Fruit fly (Drosophila melanogaster) whole organism, embryonic: Measurements from ENCODE around the gene CG6356.

Experiments used
- Atf6 ChIP-seq: fragments of 200-800 bp; sonication (Bioruptor generic); IDR thresholded peaks from 2 replicates; pipeline ENCODE4 v1.3.6; 2022; ENCODE audit warnings: missing biosample characterization, missing genetic modification characterization
- Blimp-1 ChIP-seq: fragments of 200-800 bp; sonication (Bioruptor generic); optimal IDR thresholded peaks from 3 replicates; lab custom pipeline; 2018; ENCODE audit warnings: missing biosample characterization, missing genetic modification characterization, mild to moderate bottlenecking, moderate library complexity, missing genetic modification reagents
- Bteb2 ChIP-seq: fragments of 200-800 bp; sonication (Bioruptor generic); optimal IDR thresholded peaks from 2 replicates; lab custom pipeline; 2016; ENCODE audit warnings: missing biosample characterization, missing genetic modification characterization
- CG11695 ChIP-seq: fragments of 200-800 bp; sonication (Bioruptor generic); IDR thresholded peaks from 3 replicates; pipeline ENCODE4 v1.3.6; 2022; ENCODE audit warnings: missing biosample characterization, missing genetic modification characterization
- CG12071 ChIP-seq: fragments of 200-800 bp; sonication (Bioruptor generic); optimal IDR thresholded peaks from 3 replicates; lab custom pipeline; 2018; ENCODE audit warnings: missing biosample characterization, mild to moderate bottlenecking, missing genetic modification characterization
- CG12219 ChIP-seq: fragments of 200-800 bp; sonication (Bioruptor generic); optimal IDR thresholded peaks from 3 replicates; lab custom pipeline; 2018; ENCODE audit warnings: missing biosample characterization, mild to moderate bottlenecking, missing genetic modification characterization
- CG13424 ChIP-seq: fragments of 200-800 bp; sonication (Bioruptor generic); optimal IDR thresholded peaks from 2 replicates; lab custom pipeline; 2019; ENCODE audit warnings: missing biosample characterization, mild to moderate bottlenecking, missing genetic modification characterization, moderate library complexity
- CG15269 ChIP-seq: fragments of 200-800 bp; sonication (Bioruptor generic); optimal IDR thresholded peaks from 2 replicates; lab custom pipeline; 2018; ENCODE audit warnings: missing biosample characterization, mild to moderate bottlenecking, missing genetic modification characterization, moderate library complexity
- CG1603 ChIP-seq: fragments of 200-800 bp; sonication (Bioruptor generic); optimal IDR thresholded peaks from 2 replicates; lab custom pipeline; 2019; ENCODE audit warnings: missing biosample characterization, mild to moderate bottlenecking, missing genetic modification characterization, moderate library complexity
- CG17612 ChIP-seq: fragments of 200-800 bp; sonication (Bioruptor generic); IDR thresholded peaks from 2 replicates; pipeline ENCODE4 v1.3.6; 2022; ENCODE audit warnings: missing biosample characterization, missing genetic modification characterization
- CG17912 ChIP-seq: fragments of 200-800 bp; sonication (Bioruptor generic); optimal IDR thresholded peaks from 2 replicates; lab custom pipeline; 2018; ENCODE audit warnings: missing biosample characterization, mild to moderate bottlenecking, missing genetic modification characterization
- CG1832 ChIP-seq: fragments of 200-800 bp; sonication (Bioruptor generic); optimal IDR thresholded peaks from 2 replicates; lab custom pipeline; 2017; ENCODE audit warnings: missing biosample characterization, mild to moderate bottlenecking, missing genetic modification characterization, inconsistent platforms
- CG2678 ChIP-seq: fragments of 200-800 bp; sonication (Bioruptor generic); optimal IDR thresholded peaks from 3 replicates; lab custom pipeline; 2019; ENCODE audit warnings: missing biosample characterization, mild to moderate bottlenecking, missing genetic modification characterization, moderate library complexity
- CG2712 ChIP-seq: fragments of 200-800 bp; optimal IDR thresholded peaks from 3 replicates; lab custom pipeline; 2019; ENCODE audit warnings: missing biosample characterization, mild to moderate bottlenecking, missing genetic modification characterization, moderate library complexity
- CG30403 ChIP-seq: fragments of 200-800 bp; sonication (Bioruptor generic); optimal IDR thresholded peaks from 3 replicates; lab custom pipeline; 2016; ENCODE audit warnings: missing biosample characterization, missing genetic modification characterization
- CG31441 ChIP-seq: fragments of 200-800 bp; sonication (Bioruptor generic); IDR thresholded peaks from 2 replicates; pipeline ENCODE4 v1.3.6; 2022; ENCODE audit warnings: missing biosample characterization, missing genetic modification characterization
- CG6272 ChIP-seq: fragments of 200-800 bp; sonication (Bioruptor generic); IDR thresholded peaks from 2 replicates; pipeline ENCODE4 v1.3.6; 2022; ENCODE audit warnings: missing biosample characterization, missing genetic modification characterization
- CG6813 ChIP-seq: fragments of 200-800 bp; sonication (Bioruptor generic); optimal IDR thresholded peaks from 2 replicates; lab custom pipeline; 2017; ENCODE audit warnings: missing biosample characterization, missing genetic modification characterization, mild to moderate bottlenecking, moderate library complexity, missing genetic modification reagents
- CG7786 ChIP-seq: fragments of 200-800 bp; sonication (Bioruptor generic); optimal IDR thresholded peaks from 2 replicates; lab custom pipeline; 2016; ENCODE audit warnings: missing biosample characterization, missing genetic modification characterization
- CG7839 ChIP-seq: fragments of 200-800 bp; sonication (Bioruptor generic); optimal IDR thresholded peaks from 3 replicates; lab custom pipeline; 2018; ENCODE audit warnings: missing biosample characterization, mild to moderate bottlenecking, missing genetic modification characterization, moderate library complexity
- CoRest ChIP-seq: fragments of 200-800 bp; sonication (Bioruptor generic); optimal IDR thresholded peaks from 3 replicates; lab custom pipeline; 2018; ENCODE audit warnings: missing biosample characterization, mild to moderate bottlenecking, missing genetic modification characterization, moderate library complexity
- Fer1 ChIP-seq: fragments of 200-800 bp; sonication (Bioruptor generic); optimal IDR thresholded peaks from 2 replicates; lab custom pipeline; 2017; ENCODE audit warnings: missing biosample characterization, mild to moderate bottlenecking, missing genetic modification characterization
- MTF-1 ChIP-seq: fragments of 200-800 bp; sonication (Bioruptor generic); optimal IDR thresholded peaks from 2 replicates; lab custom pipeline; 2018; ENCODE audit warnings: missing biosample characterization, mild to moderate bottlenecking, missing genetic modification characterization, borderline replicate concordance
- Med ChIP-seq: fragments of 200-800 bp; sonication (Bioruptor generic); peaks from one replicate; lab custom pipeline; 2016; ENCODE audit warnings: missing biosample characterization, missing genetic modification characterization, mild to moderate bottlenecking, inconsistent platforms, moderate library complexity
- Nf-YA ChIP-seq: fragments of 200-800 bp; sonication (Bioruptor generic); IDR thresholded peaks from 2 replicates; pipeline ENCODE4 v1.3.6; 2022; ENCODE audit warnings: missing biosample characterization, missing genetic modification characterization
- Oli ChIP-seq: fragments of 200-800 bp; sonication (Bioruptor generic); optimal IDR thresholded peaks from 2 replicates; lab custom pipeline; 2018; ENCODE audit warnings: missing biosample characterization, mild to moderate bottlenecking, missing genetic modification characterization, moderate library complexity
- Ssrp ChIP-seq: fragments of 200-800 bp; sonication (Bioruptor generic); optimal IDR thresholded peaks from 2 replicates; lab custom pipeline; 2018; ENCODE audit warnings: missing biosample characterization, mild to moderate bottlenecking, missing genetic modification characterization, moderate library complexity
- Trl ChIP-seq, 3 experiments: fragments of >200 bp in 2 of 3; fragments of 200-800 bp in 1 of 3; sonication (Bioruptor generic) in 1 of 3; optimal IDR thresholded peaks; 2 replicates in 1 of 3; 3 replicates in 2 of 3; lab custom pipeline; 2016 to 2017; ENCODE audit warnings: missing biosample characterization in 1 of 3, missing genetic modification characterization in 1 of 3
- Xrp1 ChIP-seq: fragments of 200-800 bp; sonication (Bioruptor generic); IDR thresholded peaks from 2 replicates; pipeline ENCODE4 v1.3.6; 2022; ENCODE audit warnings: missing biosample characterization, missing genetic modification characterization
- bab2 ChIP-seq: fragments of 200-800 bp; sonication (Bioruptor generic); optimal IDR thresholded peaks from 2 replicates; lab custom pipeline; 2016; ENCODE audit warnings: missing biosample characterization, missing genetic modification characterization
- bsh ChIP-seq, 2 experiments: fragments of 200-800 bp; sonication (Bioruptor generic); optimal IDR thresholded peaks; 2 replicates each; lab custom pipeline; 2017 to 2018; ENCODE audit warnings: mild to moderate bottlenecking in 2 of 2, missing biosample characterization in 2 of 2, missing genetic modification characterization in 2 of 2, moderate library complexity in 1 of 2
- chinmo ChIP-seq: fragments of 200-800 bp; sonication (Bioruptor generic); IDR thresholded peaks from 4 replicates; pipeline ENCODE4 v1.3.6; 2022; ENCODE audit warnings: missing biosample characterization, missing genetic modification characterization; ENCODE audit not compliant: partially characterized antibody
- dmrt11E ChIP-seq: fragments of 200-800 bp; sonication (Bioruptor generic); optimal IDR thresholded peaks from 3 replicates; lab custom pipeline; 2018; ENCODE audit warnings: missing biosample characterization, mild to moderate bottlenecking, missing genetic modification characterization, moderate library complexity
- emc ChIP-seq: fragments of 200-800 bp; sonication (Bioruptor generic); optimal IDR thresholded peaks from 2 replicates; lab custom pipeline; 2016; ENCODE audit warnings: missing biosample characterization, missing genetic modification characterization
- gsb-n ChIP-seq: fragments of 200-800 bp; sonication (Bioruptor generic); optimal IDR thresholded peaks from 3 replicates; lab custom pipeline; 2018; ENCODE audit warnings: missing biosample characterization, mild to moderate bottlenecking, missing genetic modification characterization
- hth ChIP-seq: fragments of >200 bp; optimal IDR thresholded peaks from 2 replicates; lab custom pipeline; 2017; ENCODE audit warnings: inconsistent platforms
- ind ChIP-seq: fragments of 200-800 bp; sonication (Bioruptor generic); optimal IDR thresholded peaks from 3 replicates; lab custom pipeline; 2016; ENCODE audit warnings: missing biosample characterization, missing genetic modification characterization
- klu ChIP-seq: fragments of 200-800 bp; sonication (Bioruptor generic); IDR thresholded peaks from 2 replicates; pipeline ENCODE4 v1.3.6; 2022; ENCODE audit warnings: missing biosample characterization, missing genetic modification characterization
- lab ChIP-seq: fragments of 200-800 bp; sonication (Bioruptor generic); optimal IDR thresholded peaks from 3 replicates; lab custom pipeline; 2017; ENCODE audit warnings: missing biosample characterization, missing genetic modification characterization, mild to moderate bottlenecking, moderate library complexity, missing genetic modification reagents
- nerfin-1 ChIP-seq: fragments of 200-800 bp; sonication (Bioruptor generic); optimal IDR thresholded peaks from 3 replicates; lab custom pipeline; 2019; ENCODE audit warnings: missing biosample characterization, mild to moderate bottlenecking, missing genetic modification characterization, moderate library complexity
- prd ChIP-seq, 3 experiments: fragments of >200 bp in 2 of 3; fragments of 200-800 bp in 1 of 3; sonication (Bioruptor generic) in 1 of 3; optimal IDR thresholded peaks in 2 of 3; IDR thresholded peaks in 1 of 3; 2 replicates in 2 of 3; 3 replicates in 1 of 3; pipeline versions ENCODE4 v1.3.6 to Lab custom; 2017 to 2022; ENCODE audit warnings: missing biosample characterization in 1 of 3, missing genetic modification characterization in 1 of 3
- repo ChIP-seq: fragments of 200-800 bp; sonication (Bioruptor generic); optimal IDR thresholded peaks from 2 replicates; lab custom pipeline; 2016; ENCODE audit warnings: missing biosample characterization, missing genetic modification characterization
- sc ChIP-seq, 3 experiments: fragments of >200 bp in 2 of 3; fragments of 200-800 bp in 1 of 3; sonication (Bioruptor generic) in 1 of 3; optimal IDR thresholded peaks; 2 replicates in 2 of 3; 3 replicates in 1 of 3; lab custom pipeline; 2017; ENCODE audit warnings: mild to moderate bottlenecking in 1 of 3, missing biosample characterization in 1 of 3, missing genetic modification characterization in 1 of 3, missing genetic modification reagents in 1 of 3
- slou ChIP-seq: fragments of 200-800 bp; sonication (Bioruptor generic); optimal IDR thresholded peaks from 3 replicates; lab custom pipeline; 2016; ENCODE audit warnings: missing biosample characterization, missing genetic modification characterization
- sob ChIP-seq: fragments of 200-800 bp; sonication (Bioruptor generic); IDR thresholded peaks from 2 replicates; pipeline ENCODE4 v1.3.6; 2022; ENCODE audit warnings: missing biosample characterization, missing genetic modification characterization
- sr ChIP-seq: fragments of 200-800 bp; sonication (Bioruptor generic); IDR thresholded peaks from 3 replicates; pipeline ENCODE4 v1.3.6; 2022; ENCODE audit warnings: missing biosample characterization, missing genetic modification characterization
- tio ChIP-seq: fragments of 200-800 bp; sonication (Bioruptor generic); optimal IDR thresholded peaks from 2 replicates; lab custom pipeline; 2017; ENCODE audit warnings: missing biosample characterization, missing genetic modification characterization, inconsistent platforms
- zen ChIP-seq: fragments of 200-800 bp; sonication (Bioruptor generic); optimal IDR thresholded peaks from 3 replicates; lab custom pipeline; 2018; ENCODE audit warnings: missing biosample characterization, mild to moderate bottlenecking, missing genetic modification characterization, moderate library complexity

The CG6356 gene

DNA sequence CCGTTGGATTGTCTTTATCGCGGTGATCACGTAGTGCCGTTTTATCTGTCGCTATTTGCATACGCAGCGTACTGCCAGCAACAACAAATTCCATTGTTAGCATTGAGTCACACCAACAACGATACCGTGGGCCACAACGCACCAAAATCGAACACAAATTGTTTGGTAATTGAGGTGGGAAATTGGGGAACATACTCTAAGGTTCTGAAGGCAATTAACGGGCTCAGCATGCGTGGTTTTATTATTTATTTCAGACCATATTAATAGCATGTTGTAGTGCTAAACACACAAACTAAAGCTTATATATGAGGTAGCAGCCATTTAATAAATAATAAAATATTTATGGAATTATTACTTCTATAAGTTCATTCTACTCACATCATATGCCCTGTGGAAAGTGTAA lies 14.8 kb downstream of the CG6356 start (continued):
- TF ChIP-seq CG2678 (tag; lab: Kevin White, UChicago): peak; percentile 28
- no peak for TF ChIP-seq Bteb2
- TF ChIP-seq CG1603 (tag; lab: Kevin White, UChicago): peak; percentile 26
- TF ChIP-seq nerfin-1: peak; percentile 5
- no peak for TF ChIP-seq klu (GFP tag; lab: Robert Waterston, UW)
- TF ChIP-seq CG17912: no peak
- TF ChIP-seq CG11695: 0 out of 3 replicates have a peak, but pooled peaks have one; percentile 22
- no peak for TF ChIP-seq emc (GFP tag; lab: Kevin White, UChicago)
- TF ChIP-seq sob (GFP tag; lab: Robert Waterston, UW): no peak
- peak; percentile 6 for TF ChIP-seq gsb-n (tag; lab: Kevin White, UChicago)
- peak; percentile 23 for TF ChIP-seq MTF-1 (GFP tag; lab: Kevin White, UChicago)
- peak; percentile 15 for TF ChIP-seq bab2 (GFP tag; lab: Kevin White, UChicago)
- no peak for TF ChIP-seq repo (GFP tag; lab: Kevin White, UChicago)
- TF ChIP-seq CG6272: no peak
- TF ChIP-seq zen (tag; lab: Kevin White, UChicago): peak; percentile 18
- TF ChIP-seq CG15269 (tag; lab: Kevin White, UChicago): peak; percentile 36
- TF ChIP-seq CG2712: peak; percentile 54
- TF ChIP-seq Fer1: no peak
- no peak for TF ChIP-seq Trl (optimal IDR thresholded peaks at IDR 0.05; lab: Kevin White, UChicago)
- no peak for TF ChIP-seq Trl (GFP tag; optimal IDR thresholded peaks at IDR 0.05; lab: Kevin White, UChicago)
- peak; percentile 7 for TF ChIP-seq CG6813 (GFP tag; lab: Kevin White, UChicago)
- peak; percentile 58 for TF ChIP-seq CG31441 (GFP tag; lab: Robert Waterston, UW)
- peak; percentile 33; the same call in 1 of the 2 replicates for TF ChIP-seq Nf-YA (GFP tag; lab: Robert Waterston, UW)
- TF ChIP-seq bsh (GFP tag; optimal IDR thresholded peaks at IDR 0.05; lab: Kevin White, UChicago): peak in 1 of 2 experiments; percentile 60
- TF ChIP-seq slou (GFP tag; lab: Kevin White, UChicago): no peak
- TF ChIP-seq dmrt11E (tag; lab: Kevin White, UChicago): peak; percentile 57
- TF ChIP-seq CG17612: no peak
- peak; percentile 8 for TF ChIP-seq CG13424
- peak; percentile 23 for TF ChIP-seq CG12071 (GFP tag; lab: Kevin White, UChicago)
- TF ChIP-seq Oli (tag; lab: Kevin White, UChicago): peak; percentile 35
- TF ChIP-seq tio: no peak
- TF ChIP-seq Xrp1: peak; percentile 17; the same call in 1 of the 2 replicates
- no peak for TF ChIP-seq CG12219
- peak; percentile 54 for TF ChIP-seq lab (GFP tag; lab: Kevin White, UChicago)
- TF ChIP-seq Blimp-1 (GFP tag; lab: Kevin White, UChicago): peak; percentile 24
- TF ChIP-seq chinmo (GFP tag; lab: Robert Waterston, UW): peak; percentile 62; the same call in 1 of the 4 replicates
- TF ChIP-seq sr (GFP tag; lab: Robert Waterston, UW): 0 out of 3 replicates have a peak, but pooled peaks have one; percentile 19
- TF ChIP-seq Med: peak; percentile 92
- no peak for TF ChIP-seq prd (optimal IDR thresholded peaks at IDR 0.05; lab: Kevin White, UChicago)
- TF ChIP-seq prd (GFP tag; IDR thresholded peaks at IDR 0.05; lab: Robert Waterston, UW): peak; percentile 9; the same call in 1 of the 3 replicates
- no peak for TF ChIP-seq sc (optimal IDR thresholded peaks at IDR 0.05; lab: Kevin White, UChicago)
- TF ChIP-seq sc (GFP tag; optimal IDR thresholded peaks at IDR 0.05; lab: Kevin White, UChicago): peak; percentile 10
- TF ChIP-seq Atf6: no peak
- TF ChIP-seq ind: no peak
- TF ChIP-seq CG7839 (tag; lab: Kevin White, UChicago): peak; percentile 16
- no peak for TF ChIP-seq CG7786
- peak; percentile 15 for TF ChIP-seq CG30403 (GFP tag; lab: Kevin White, UChicago)
- TF ChIP-seq Ssrp (tag; lab: Kevin White, UChicago): peak; percentile 30
- TF ChIP-seq CoRest: peak; percentile 21
- TF ChIP-seq CG1832 (GFP tag; lab: Kevin White, UChicago): no peak
- no peak for TF ChIP-seq hth (lab: Kevin White, UChicago)
